Fruit fly (Drosophila melanogaster) whole organism, embryonic: ENCODE data around the gene CG7101.

Experiments used
- BEAF-32 ChIP-seq: fragments of 200-800 bp; sonication (Bioruptor generic); optimal IDR thresholded peaks from 3 replicates; lab custom pipeline; 2017; ENCODE audit warnings: missing biosample characterization, missing genetic modification characterization, mild to moderate bottlenecking, moderate library complexity, missing genetic modification reagents
- Bdp1 ChIP-seq: fragments of 200-800 bp; sonication (Bioruptor generic); optimal IDR thresholded peaks from 3 replicates; lab custom pipeline; 2016; ENCODE audit warnings: missing biosample characterization, missing genetic modification characterization
- CG12769 ChIP-seq: fragments of 200-800 bp; sonication (Bioruptor generic); optimal IDR thresholded peaks from 2 replicates; lab custom pipeline; 2019; ENCODE audit warnings: missing biosample characterization, mild to moderate bottlenecking, missing genetic modification characterization, moderate library complexity
- CG14965 ChIP-seq: fragments of 200-800 bp; sonication (Bioruptor generic); optimal IDR thresholded peaks from 2 replicates; lab custom pipeline; 2016; ENCODE audit warnings: missing biosample characterization, missing genetic modification characterization, borderline replicate concordance
- CG1529 ChIP-seq: fragments of 200-800 bp; sonication (Bioruptor generic); optimal IDR thresholded peaks from 3 replicates; lab custom pipeline; 2018; ENCODE audit warnings: missing biosample characterization, missing genetic modification characterization
- CG16863 ChIP-seq: fragments of 200-800 bp; sonication (Bioruptor generic); optimal IDR thresholded peaks from 3 replicates; lab custom pipeline; 2016; ENCODE audit warnings: missing biosample characterization, missing genetic modification characterization
- CG17328 ChIP-seq: fragments of 200-800 bp; sonication (Bioruptor generic); IDR thresholded peaks from 2 replicates; pipeline ENCODE4 v1.3.6; 2022; ENCODE audit warnings: missing biosample characterization, missing genetic modification characterization
- CG17361 ChIP-seq: fragments of 200-800 bp; sonication (Bioruptor generic); IDR thresholded peaks from 3 replicates; pipeline ENCODE4 v1.3.6; 2022; ENCODE audit warnings: missing biosample characterization, missing genetic modification characterization
- CG18262 ChIP-seq: fragments of 200-800 bp; optimal IDR thresholded peaks from 3 replicates; lab custom pipeline; 2019; ENCODE audit warnings: missing biosample characterization, mild to moderate bottlenecking, missing genetic modification characterization, moderate library complexity
- CG2199 ChIP-seq: fragments of 200-800 bp; sonication (Bioruptor generic); IDR thresholded peaks from 3 replicates; pipeline ENCODE4 v1.3.6; 2022; ENCODE audit warnings: missing biosample characterization, missing genetic modification characterization
- CG2712 ChIP-seq: fragments of 200-800 bp; optimal IDR thresholded peaks from 3 replicates; lab custom pipeline; 2019; ENCODE audit warnings: missing biosample characterization, mild to moderate bottlenecking, missing genetic modification characterization, moderate library complexity
- CG6272 ChIP-seq: fragments of 200-800 bp; sonication (Bioruptor generic); IDR thresholded peaks from 2 replicates; pipeline ENCODE4 v1.3.6; 2022; ENCODE audit warnings: missing biosample characterization, missing genetic modification characterization
- CG7987 ChIP-seq: fragments of 200-800 bp; sonication (Bioruptor generic); optimal IDR thresholded peaks from 2 replicates; lab custom pipeline; 2018; ENCODE audit warnings: missing biosample characterization, mild to moderate bottlenecking, missing genetic modification characterization, moderate library complexity
- CG8388 ChIP-seq: fragments of 200-800 bp; sonication (Bioruptor generic); optimal IDR thresholded peaks from 2 replicates; lab custom pipeline; 2019; ENCODE audit warnings: missing biosample characterization, mild to moderate bottlenecking, missing genetic modification characterization, moderate library complexity
- CTCF ChIP-seq: fragments of 200-800 bp; sonication (Bioruptor generic); optimal IDR thresholded peaks from 2 replicates; lab custom pipeline; 2017; ENCODE audit warnings: missing biosample characterization, mild to moderate bottlenecking, missing genetic modification characterization, moderate library complexity
- Camta ChIP-seq: fragments of 200-800 bp; sonication (Bioruptor generic); optimal IDR thresholded peaks from 2 replicates; lab custom pipeline; 2016; ENCODE audit warnings: missing biosample characterization, missing genetic modification characterization
- Chrac-16 ChIP-seq: fragments of 200-800 bp; sonication (Bioruptor generic); optimal IDR thresholded peaks from 3 replicates; lab custom pipeline; 2016; ENCODE audit warnings: missing biosample characterization, missing genetic modification characterization
- Dll ChIP-seq: fragments of 200-800 bp; sonication (Bioruptor generic); IDR thresholded peaks from 4 replicates; pipeline ENCODE4 v1.3.6; 2022; ENCODE audit warnings: missing biosample characterization, missing genetic modification characterization; ENCODE audit not compliant: partially characterized antibody
- Doc3 ChIP-seq: fragments of 200-800 bp; sonication (Bioruptor generic); IDR thresholded peaks from 3 replicates; pipeline ENCODE4 v1.3.6; 2022; ENCODE audit warnings: missing biosample characterization, missing genetic modification characterization; ENCODE audit not compliant: partially characterized antibody
- Jarid2 ChIP-seq: fragments of 200-800 bp; sonication (Bioruptor generic); optimal IDR thresholded peaks from 3 replicates; lab custom pipeline; 2017; ENCODE audit warnings: mild to moderate bottlenecking, missing biosample characterization, missing genetic modification reagents, missing genetic modification characterization
- MBD-R2 ChIP-seq: fragments of 200-800 bp; sonication (Bioruptor generic); IDR thresholded peaks from 2 replicates; pipeline ENCODE4 v1.3.6; 2022; ENCODE audit warnings: missing biosample characterization, missing genetic modification characterization
- Max ChIP-seq: fragments of 200-800 bp; sonication (Bioruptor generic); optimal IDR thresholded peaks from 2 replicates; lab custom pipeline; 2016; ENCODE audit warnings: missing biosample characterization, mild to moderate bottlenecking, missing genetic modification characterization
- Med ChIP-seq: fragments of 200-800 bp; sonication (Bioruptor generic); peaks from one replicate; lab custom pipeline; 2016; ENCODE audit warnings: missing biosample characterization, missing genetic modification characterization, mild to moderate bottlenecking, inconsistent platforms, moderate library complexity
- Sox100B ChIP-seq: fragments of 200-800 bp; sonication (Bioruptor generic); optimal IDR thresholded peaks from 3 replicates; lab custom pipeline; 2018; ENCODE audit warnings: missing biosample characterization, mild to moderate bottlenecking, missing genetic modification characterization
- Ssrp ChIP-seq: fragments of 200-800 bp; sonication (Bioruptor generic); optimal IDR thresholded peaks from 2 replicates; lab custom pipeline; 2018; ENCODE audit warnings: missing biosample characterization, mild to moderate bottlenecking, missing genetic modification characterization, moderate library complexity
- Xrp1 ChIP-seq: fragments of 200-800 bp; sonication (Bioruptor generic); IDR thresholded peaks from 2 replicates; pipeline ENCODE4 v1.3.6; 2022; ENCODE audit warnings: missing biosample characterization, missing genetic modification characterization
- ara ChIP-seq: fragments of 200-800 bp; sonication (Bioruptor generic); IDR thresholded peaks from 2 replicates; pipeline ENCODE4 v1.3.6; 2022; ENCODE audit warnings: missing biosample characterization, missing genetic modification characterization
- ato ChIP-seq: fragments of 200-800 bp; sonication (Bioruptor generic); IDR thresholded peaks from 2 replicates; pipeline ENCODE4 v1.3.6; 2022; ENCODE audit warnings: missing biosample characterization, missing genetic modification characterization; ENCODE audit not compliant: partially characterized antibody
- bsh ChIP-seq, 2 experiments: fragments of 200-800 bp; sonication (Bioruptor generic); optimal IDR thresholded peaks; 2 replicates each; lab custom pipeline; 2017 to 2018; ENCODE audit warnings: mild to moderate bottlenecking in 2 of 2, missing biosample characterization in 2 of 2, missing genetic modification characterization in 2 of 2, moderate library complexity in 1 of 2
- chn ChIP-seq: fragments of 200-800 bp; sonication (Bioruptor generic); optimal IDR thresholded peaks from 2 replicates; lab custom pipeline; 2016; ENCODE audit warnings: missing biosample characterization, missing genetic modification characterization
- cwo ChIP-seq: fragments of 200-800 bp; sonication (Bioruptor generic); optimal IDR thresholded peaks from 3 replicates; lab custom pipeline; 2017; ENCODE audit warnings: missing biosample characterization, missing genetic modification characterization, mild to moderate bottlenecking, moderate library complexity, missing genetic modification reagents
- danr ChIP-seq: fragments of 200-800 bp; sonication (Bioruptor generic); IDR thresholded peaks from 2 replicates; pipeline ENCODE4 v1.3.6; 2022; ENCODE audit warnings: missing biosample characterization, missing genetic modification characterization
- dm ChIP-seq: fragments of 200-800 bp; sonication (Bioruptor generic); optimal IDR thresholded peaks from 3 replicates; lab custom pipeline; 2016; ENCODE audit warnings: missing biosample characterization, missing genetic modification characterization
- eve ChIP-seq, 2 experiments: fragments of >200 bp; optimal IDR thresholded peaks; 2 replicates each; lab custom pipeline; 2017; ENCODE audit warnings: missing biosample characterization in 2 of 2, missing genetic modification characterization in 2 of 2
- fru ChIP-seq: fragments of >200 bp; optimal IDR thresholded peaks from 2 replicates; lab custom pipeline; 2017
- gcm ChIP-seq: fragments of 200-800 bp; sonication (Bioruptor generic); optimal IDR thresholded peaks from 2 replicates; lab custom pipeline; 2019; ENCODE audit warnings: missing biosample characterization, mild to moderate bottlenecking, missing genetic modification characterization, moderate library complexity
- gem ChIP-seq: fragments of 200-800 bp; sonication (Bioruptor generic); optimal IDR thresholded peaks from 2 replicates; lab custom pipeline; 2019; ENCODE audit warnings: missing biosample characterization, mild to moderate bottlenecking, missing genetic modification characterization, moderate library complexity
- gsb ChIP-seq: fragments of 200-800 bp; sonication (Bioruptor generic); IDR thresholded peaks from 2 replicates; pipeline ENCODE4 v1.3.6; 2022; ENCODE audit warnings: missing biosample characterization, missing genetic modification characterization
- hb ChIP-seq: fragments of 200-800 bp; sonication (Bioruptor generic); IDR thresholded peaks from 3 replicates; pipeline ENCODE4 v1.3.6; 2022; ENCODE audit warnings: missing biosample characterization, missing genetic modification characterization; ENCODE audit not compliant: partially characterized antibody
- jing ChIP-seq: fragments of 200-800 bp; sonication (Bioruptor generic); optimal IDR thresholded peaks from 2 replicates; lab custom pipeline; 2018; ENCODE audit warnings: missing biosample characterization, mild to moderate bottlenecking, missing genetic modification characterization
- kah ChIP-seq: fragments of 200-800 bp; sonication (Bioruptor generic); optimal IDR thresholded peaks from 2 replicates; lab custom pipeline; 2018; ENCODE audit warnings: missing biosample characterization, mild to moderate bottlenecking, missing genetic modification characterization
- nerfin-1 ChIP-seq: fragments of 200-800 bp; sonication (Bioruptor generic); optimal IDR thresholded peaks from 3 replicates; lab custom pipeline; 2019; ENCODE audit warnings: missing biosample characterization, mild to moderate bottlenecking, missing genetic modification characterization, moderate library complexity
- odd ChIP-seq: fragments of 200-800 bp; sonication (Bioruptor generic); optimal IDR thresholded peaks from 2 replicates; lab custom pipeline; 2017; ENCODE audit warnings: missing biosample characterization, mild to moderate bottlenecking, missing genetic modification characterization
- psq ChIP-seq: fragments of 200-800 bp; sonication (Bioruptor generic); optimal IDR thresholded peaks from 2 replicates; lab custom pipeline; 2017; ENCODE audit warnings: missing biosample characterization, missing genetic modification characterization
- pum ChIP-seq: fragments of 200-800 bp; sonication (Bioruptor generic); optimal IDR thresholded peaks from 2 replicates; lab custom pipeline; 2016; ENCODE audit warnings: missing biosample characterization, missing genetic modification characterization
- sc ChIP-seq, 3 experiments: fragments of >200 bp in 2 of 3; fragments of 200-800 bp in 1 of 3; sonication (Bioruptor generic) in 1 of 3; optimal IDR thresholded peaks; 2 replicates in 2 of 3; 3 replicates in 1 of 3; lab custom pipeline; 2017; ENCODE audit warnings: mild to moderate bottlenecking in 1 of 3, missing biosample characterization in 1 of 3, missing genetic modification characterization in 1 of 3, missing genetic modification reagents in 1 of 3
- sens ChIP-seq: fragments of 200-800 bp; sonication (Bioruptor generic); peaks from one replicate; lab custom pipeline; 2016; ENCODE audit warnings: missing biosample characterization, missing genetic modification characterization
- tgo ChIP-seq: fragments of 200-800 bp; sonication (Bioruptor generic); IDR thresholded peaks from 3 replicates; pipeline ENCODE4 v1.3.6; 2022; ENCODE audit warnings: missing biosample characterization, missing genetic modification characterization
- vvl ChIP-seq: fragments of 200-800 bp; sonication (Bioruptor generic); IDR thresholded peaks from 2 replicates; pipeline ENCODE4 v1.3.6; 2022; ENCODE audit warnings: missing biosample characterization, missing genetic modification characterization
- wor ChIP-seq: fragments of 200-800 bp; sonication (Bioruptor generic); IDR thresholded peaks from 2 replicates; pipeline ENCODE4 v1.3.6; 2022; ENCODE audit warnings: missing biosample characterization, missing genetic modification characterization

The CG7101 gene

DNA sequence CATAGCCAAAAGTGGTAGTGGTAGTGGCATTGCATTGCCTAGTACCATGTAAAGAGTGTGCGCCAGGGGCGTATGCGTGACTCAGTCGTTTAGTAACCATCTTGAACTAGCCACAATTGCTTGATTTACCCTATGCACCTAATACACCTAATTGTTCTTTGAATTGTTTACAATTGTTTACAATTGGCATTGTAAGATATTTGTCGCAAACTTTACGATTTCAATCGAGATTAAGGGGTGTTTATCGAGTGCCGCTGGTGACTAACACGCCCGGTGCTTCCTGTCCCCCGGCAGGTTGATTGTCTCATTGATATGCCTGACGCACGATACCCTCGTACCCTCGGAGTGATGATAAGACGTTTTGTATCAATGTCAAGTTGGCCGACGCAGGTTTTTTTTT lies 6.7 kb downstream of the CG7101 start (continued):
- peak; percentile 28 for TF ChIP-seq CG8388
- peak; percentile 1 for TF ChIP-seq jing (GFP tag; lab: Kevin White, UChicago)
- TF ChIP-seq gcm (GFP tag; lab: Kevin White, UChicago): peak; percentile 10
- no peak for TF ChIP-seq Doc3
- peak; percentile 76 for TF ChIP-seq tgo
- TF ChIP-seq wor (GFP tag; lab: Robert Waterston, UW): 0 out of 2 replicates have a peak, but pooled peaks have one; percentile 30
- TF ChIP-seq nerfin-1 (tag; lab: Kevin White, UChicago): peak; percentile 18
- peak; percentile 73 for TF ChIP-seq Xrp1 (GFP tag; lab: Robert Waterston, UW)
- TF ChIP-seq dm: peak; percentile 14
- no peak for TF ChIP-seq CG16863 (GFP tag; lab: Kevin White, UChicago)
- TF ChIP-seq vvl (GFP tag; lab: Robert Waterston, UW): peak; percentile 46; the same call in 1 of the 2 replicates
- peak; percentile 41 for TF ChIP-seq Ssrp (tag; lab: Kevin White, UChicago)

DNA sequence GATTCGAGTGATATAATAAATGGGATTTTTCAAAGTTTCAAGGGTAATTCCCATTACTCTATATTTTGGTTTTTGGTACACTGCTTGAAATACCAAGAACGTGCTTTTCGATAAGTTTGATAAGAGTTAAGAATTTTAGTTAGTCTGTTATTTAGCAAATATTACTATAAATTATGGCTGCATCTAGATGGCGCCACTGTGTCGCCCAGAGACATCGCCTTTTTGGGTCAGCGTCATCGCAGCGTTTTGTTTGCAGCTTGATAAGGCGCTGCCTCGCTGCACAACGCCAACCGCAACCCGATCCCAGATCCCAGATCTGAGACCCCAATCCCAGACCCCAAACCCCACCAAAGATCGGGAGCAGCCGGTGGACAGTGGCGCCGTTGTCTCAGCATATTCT lies 8.1 kb downstream of the CG7101 start:
- peak; percentile 87 for TF ChIP-seq CTCF (GFP tag; lab: Kevin White, UChicago)
- no peak for TF ChIP-seq Jarid2 (GFP tag; lab: Kevin White, UChicago)
- TF ChIP-seq CG2199 (GFP tag; lab: Robert Waterston, UW): 0 out of 3 replicates have a peak, but pooled peaks have one; percentile 35
- TF ChIP-seq kah (GFP tag; lab: Kevin White, UChicago): no peak
- TF ChIP-seq CG17328: no peak
- no peak for TF ChIP-seq Chrac-16
- no peak for TF ChIP-seq danr (GFP tag; lab: Robert Waterston, UW)
- no peak for TF ChIP-seq pum
- peak; percentile 57 for TF ChIP-seq Med
- no peak for TF ChIP-seq CG14965 (GFP tag; lab: Kevin White, UChicago)
- no peak for TF ChIP-seq Dll (GFP tag; lab: Robert Waterston, UW)
- TF ChIP-seq Max (GFP tag; lab: Kevin White, UChicago): no peak
- TF ChIP-seq odd (GFP tag; lab: Kevin White, UChicago): no peak
- no peak for TF ChIP-seq CG7987
- TF ChIP-seq dm: no peak
- TF ChIP-seq Camta (GFP tag; lab: Kevin White, UChicago): no peak
- no peak for TF ChIP-seq hb
- TF ChIP-seq psq (GFP tag; lab: Kevin White, UChicago): no peak
- no peak for TF ChIP-seq gsb (GFP tag; lab: Robert Waterston, UW)
- TF ChIP-seq cwo (GFP tag; lab: Kevin White, UChicago): no peak
- TF ChIP-seq ara (GFP tag; lab: Robert Waterston, UW): no peak
- no peak for TF ChIP-seq BEAF-32
- no peak for TF ChIP-seq CG6272 (GFP tag; lab: Robert Waterston, UW)
- TF ChIP-seq ato (GFP tag; lab: Robert Waterston, UW): no peak

DNA sequence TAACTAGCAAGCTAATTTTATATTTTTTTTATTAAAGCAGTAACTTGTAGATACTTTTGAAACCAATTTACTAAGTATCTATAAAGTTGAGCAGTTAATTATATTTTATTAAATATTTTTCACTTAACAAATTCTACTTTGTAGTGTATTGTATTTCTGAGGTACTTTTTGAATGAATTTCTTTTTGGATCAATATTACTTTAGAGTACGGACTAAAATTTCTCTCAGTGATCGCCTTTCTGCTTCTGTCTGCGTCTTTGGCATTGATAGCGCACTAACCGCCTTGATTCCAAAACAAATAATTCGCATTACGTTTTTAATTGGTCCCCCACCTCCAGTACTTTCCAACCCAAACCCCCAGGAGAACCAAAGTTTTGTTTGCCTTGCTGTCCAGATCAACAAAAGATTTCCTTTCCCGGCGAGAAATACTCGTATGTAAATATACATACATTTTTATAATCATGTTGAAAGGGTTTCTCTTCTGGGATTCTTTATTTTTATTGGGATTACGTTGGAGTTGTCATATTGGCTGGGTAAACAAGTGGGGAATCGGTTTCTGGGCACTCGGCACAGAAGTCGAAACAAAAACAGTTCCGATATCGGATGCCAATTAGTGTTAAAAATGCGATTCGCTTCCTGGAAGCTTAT lies 8.7 kb downstream of the CG7101 start:
- TF ChIP-seq sens (peak; percentile 61), CG12769 (no peak), Sox100B (GFP tag; lab: Kevin White, UChicago) (no peak), MBD-R2 (GFP tag; lab: Robert Waterston, UW) (no peak), CG1529 (GFP tag; lab: Kevin White, UChicago) (peak; percentile 2), Bdp1 (GFP tag; lab: Kevin White, UChicago) (no peak), CG17361 (GFP tag; lab: Robert Waterston, UW) (peak; percentile 35; the same call in 1 of the 3 replicates), sc (optimal IDR thresholded peaks at IDR 0.05; lab: Kevin White, UChicago) (no peak), sc (GFP tag; optimal IDR thresholded peaks at IDR 0.05; lab: Kevin White, UChicago) (no peak), gem (tag; lab: Kevin White, UChicago) (peak; percentile 9), CG18262 (tag; lab: Kevin White, UChicago) (peak; percentile 13), eve (GFP tag; optimal IDR thresholded peaks at IDR 0.05; lab: Kevin White, UChicago) (no peak), chn (no peak), CG2712 (tag; lab: Kevin White, UChicago) (peak; percentile 4), bsh (GFP tag; optimal IDR thresholded peaks at IDR 0.05; lab: Kevin White, UChicago) (peak in 1 of 2 experiments; percentile 26), fru (lab: Kevin White, UChicago) (no peak)
